Worm (Caenorhabditis elegans) whole organism, early embryonic: ENCODE results near the gene fipr-13.

Source experiments
- ama-1 ChIP-seq: fragments of 150-350 bp; optimal IDR thresholded peaks from 2 replicates; lab custom pipeline; 2014
- ceh-36 ChIP-seq: sonication (generic microtip); optimal IDR thresholded peaks from 2 replicates; lab custom pipeline; 2016; ENCODE audit warnings: missing genetic modification characterization, inconsistent platforms, missing compliant biosample characterization

DNA sequence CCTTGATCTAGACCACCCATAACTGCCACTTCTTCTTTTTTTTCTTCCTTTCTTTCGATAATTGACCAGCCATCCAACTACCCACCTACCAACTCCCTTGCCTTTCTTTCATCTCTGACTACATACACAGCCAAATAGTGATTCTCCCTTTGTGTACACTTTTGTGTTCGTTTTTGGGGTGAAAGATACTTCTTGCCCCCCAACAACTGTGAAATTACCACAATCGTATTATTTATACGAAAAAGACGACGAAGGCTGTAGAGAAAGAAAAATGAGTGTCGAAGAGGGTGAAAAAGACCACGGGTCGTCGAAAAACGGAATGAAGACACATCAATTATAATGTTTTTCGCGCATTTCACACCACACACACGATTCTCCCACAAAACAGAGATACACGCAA lies 17.8 kb upstream of the fipr-13 start:
- no peak for TF ChIP-seq ama-1
- TF ChIP-seq ceh-36 (tag; lab: Kevin White, UChicago): no peak
